Worm (Caenorhabditis elegans): Measurements from ENCODE around the gene ocr-4.

ce11 chrIV:7309678-7310077 is 22.9 kb downstream of the ocr-4 start:
- no peak for TF ChIP-seq nhr-237 (tag; optimal IDR thresholded peaks at IDR 0.05)
- no peak for TF ChIP-seq pqm-1 (tag; optimal IDR thresholded peaks at IDR 0.05)
- TF ChIP-seq nhr-23 (tag; optimal IDR thresholded peaks at IDR 0.05) = no peak
- no peak for TF ChIP-seq R02D3.7 (tag; optimal IDR thresholded peaks at IDR 0.05)
- TF ChIP-seq aly-2 (tag; optimal IDR thresholded peaks at IDR 0.05) = no peak

Data from whole organism, L3 larva.